6 fruit fly cellular contexts compared by ENCODE assay signal in genomic region chr3L:3785002-3785661, dm6.
TF ChIP-seq lines count a peak whose summit lies in the region.

No protein-coding gene starts in this region.

- peak; percentile 31 for TF ChIP-seq CTCF in whole organism, embryonic (GFP tag; optimal IDR thresholded peaks at IDR 0.05; lab: Kevin White, UChicago)

TF ChIP-seq in whole organism, 6 proteins besides CTCF, POLR2A, EP300 and RAD21:
- TF ChIP-seq CG8478 (optimal IDR thresholded peaks at IDR 0.05; lab: Kevin White, UChicago) (peak; percentile 44), usp (GFP tag; optimal IDR thresholded peaks at IDR 0.05; lab: Kevin White, UChicago) (no peak), psq (optimal IDR thresholded peaks at IDR 0.05; lab: Kevin White, UChicago) (no peak), Dll (optimal IDR thresholded peaks at IDR 0.05; lab: Kevin White, UChicago) (no peak)

TF ChIP-seq in whole organism, adult, 20 proteins besides CTCF, POLR2A, EP300 and RAD21:
- TF ChIP-seq CG14711 (tag; optimal IDR thresholded peaks at IDR 0.05; lab: Kevin White, UChicago), result peak; percentile 1
- TF ChIP-seq bab1 (GFP tag; optimal IDR thresholded peaks at IDR 0.05; lab: Kevin White, UChicago), result no peak

TF ChIP-seq in whole organism, embryonic, 481 proteins besides CTCF, POLR2A, EP300 and RAD21 (continues in another document):
- peak; percentile 56 for TF ChIP-seq CG17802 (tag; optimal IDR thresholded peaks at IDR 0.05; lab: Kevin White, UChicago)
- peak; percentile 40 for TF ChIP-seq CG10147 (GFP tag; optimal IDR thresholded peaks at IDR 0.05; lab: Kevin White, UChicago)
- TF ChIP-seq CG8765 (GFP tag; IDR thresholded peaks at IDR 0.05; lab: Robert Waterston, UW), result peak; percentile 95
- TF ChIP-seq Hand (GFP tag; optimal IDR thresholded peaks at IDR 0.05; lab: Kevin White, UChicago), result peak; percentile 82
- TF ChIP-seq sens (GFP tag; lab: Kevin White, UChicago), result peak; percentile 100
- peak; percentile 85 for TF ChIP-seq CG15601 (tag; optimal IDR thresholded peaks at IDR 0.05; lab: Kevin White, UChicago)
- TF ChIP-seq kni (GFP tag; optimal IDR thresholded peaks at IDR 0.05; lab: Kevin White, UChicago), result peak; percentile 15
- peak; percentile 88 for TF ChIP-seq CG1024 (GFP tag; IDR thresholded peaks at IDR 0.05; lab: Robert Waterston, UW)
- peak; percentile 99 for TF ChIP-seq Ets65A (GFP tag; lab: Kevin White, UChicago)
- TF ChIP-seq CG17328 (GFP tag; IDR thresholded peaks at IDR 0.05; lab: Robert Waterston, UW), result peak; percentile 97
- TF ChIP-seq CG7271 (tag; optimal IDR thresholded peaks at IDR 0.05; lab: Kevin White, UChicago), result peak; percentile 62
- peak; percentile 66 for TF ChIP-seq CG31388 (GFP tag; optimal IDR thresholded peaks at IDR 0.05; lab: Kevin White, UChicago)
- peak; percentile 93 for TF ChIP-seq CG12659 (GFP tag; optimal IDR thresholded peaks at IDR 0.05; lab: Kevin White, UChicago)
- peak; percentile 98 for TF ChIP-seq Optix (GFP tag; IDR thresholded peaks at IDR 0.05; lab: Robert Waterston, UW)
- peak; percentile 96 for TF ChIP-seq HLH3B (GFP tag; IDR thresholded peaks at IDR 0.05; lab: Robert Waterston, UW)
- TF ChIP-seq shn (GFP tag; optimal IDR thresholded peaks at IDR 0.05; lab: Kevin White, UChicago), result peak; percentile 97
- TF ChIP-seq CG31224 (GFP tag; IDR thresholded peaks at IDR 0.05; lab: Robert Waterston, UW), result peak; percentile 90
- TF ChIP-seq Dll (GFP tag; IDR thresholded peaks at IDR 0.05; lab: Robert Waterston, UW; ENCODE audit: partially characterized antibody), result 0 out of 4 replicates have a peak, but pooled peaks have one; percentile 29
- peak; percentile 82 for TF ChIP-seq kay (GFP tag; optimal IDR thresholded peaks at IDR 0.05; lab: Kevin White, UChicago)
- TF ChIP-seq croc (GFP tag; conservative IDR thresholded peaks at IDR 0.05; lab: Robert Waterston, UW), result peak; percentile 94
- peak; percentile 93 for TF ChIP-seq CG12942 (GFP tag; optimal IDR thresholded peaks at IDR 0.05; lab: Kevin White, UChicago)

TF ChIP-seq in whole organism, prepupa, 60 proteins besides CTCF, POLR2A, EP300 and RAD21 (continues in another document):
- peak; percentile 99 for TF ChIP-seq Hr39 (GFP tag; optimal IDR thresholded peaks at IDR 0.05; lab: Kevin White, UChicago)
- peak; percentile 99 for TF ChIP-seq Ets21C (GFP tag; optimal IDR thresholded peaks at IDR 0.05; lab: Kevin White, UChicago)
- TF ChIP-seq OdsH (GFP tag; optimal IDR thresholded peaks at IDR 0.05; lab: Kevin White, UChicago), result peak; percentile 99
- TF ChIP-seq vri (GFP tag; optimal IDR thresholded peaks at IDR 0.05; lab: Kevin White, UChicago), result peak; percentile 98
- TF ChIP-seq CG16779 (tag; optimal IDR thresholded peaks at IDR 0.05; lab: Kevin White, UChicago), result peak; percentile 96
- peak; percentile 98 for TF ChIP-seq CG11902 (GFP tag; optimal IDR thresholded peaks at IDR 0.05; lab: Kevin White, UChicago)
- peak; percentile 99 for TF ChIP-seq CG1621 (tag; optimal IDR thresholded peaks at IDR 0.05; lab: Kevin White, UChicago)
- peak; percentile 88 to 98 for TF ChIP-seq ss (GFP tag; optimal IDR thresholded peaks at IDR 0.05; lab: Kevin White, UChicago)
- TF ChIP-seq CG15336 (GFP tag; IDR thresholded peaks at IDR 0.05; lab: Robert Waterston, UW), result peak; percentile 99
- TF ChIP-seq CG31627 (GFP tag; optimal IDR thresholded peaks at IDR 0.05; lab: Kevin White, UChicago), result peak; percentile 99
- peak; percentile 99 for TF ChIP-seq Hr4 (GFP tag; optimal IDR thresholded peaks at IDR 0.05; lab: Kevin White, UChicago)
- peak; percentile 99 for TF ChIP-seq Sox14 (GFP tag; optimal IDR thresholded peaks at IDR 0.05; lab: Kevin White, UChicago)
- peak; percentile 83 for TF ChIP-seq Blimp-1 (GFP tag; optimal IDR thresholded peaks at IDR 0.05; lab: Kevin White, UChicago)
- TF ChIP-seq CG8319 (GFP tag; optimal IDR thresholded peaks at IDR 0.05; lab: Kevin White, UChicago), result peak; percentile 99
- TF ChIP-seq net (GFP tag; optimal IDR thresholded peaks at IDR 0.05; lab: Kevin White, UChicago), result peak; percentile 99
- peak; percentile 99 for TF ChIP-seq CG6163 (GFP tag; IDR thresholded peaks at IDR 0.05; lab: Robert Waterston, UW)
- peak; percentile 100 for TF ChIP-seq Eip78C (GFP tag; lab: Kevin White, UChicago)
- peak; percentile 99 for TF ChIP-seq lz (GFP tag; optimal IDR thresholded peaks at IDR 0.05; lab: Kevin White, UChicago)
- peak; percentile 98 for TF ChIP-seq CG7368 (GFP tag; optimal IDR thresholded peaks at IDR 0.05; lab: Kevin White, UChicago)
- TF ChIP-seq CG34406 (GFP tag; optimal IDR thresholded peaks at IDR 0.05; lab: Kevin White, UChicago), result peak; percentile 99
- TF ChIP-seq Met (GFP tag; optimal IDR thresholded peaks at IDR 0.05; lab: Kevin White, UChicago), result peak; percentile 99
- TF ChIP-seq CG3032 (tag; optimal IDR thresholded peaks at IDR 0.05; lab: Kevin White, UChicago), result peak; percentile 93

TF ChIP-seq in whole organism, pupa, 21 proteins besides CTCF, POLR2A, EP300 and RAD21:
- TF ChIP-seq Ets98B (GFP tag; IDR thresholded peaks at IDR 0.05; lab: Robert Waterston, UW) (peak; percentile 99), CG14655 (GFP tag; optimal IDR thresholded peaks at IDR 0.05; lab: Kevin White, UChicago) (peak; percentile 93), CG17806 (tag; optimal IDR thresholded peaks at IDR 0.05; lab: Kevin White, UChicago) (peak; percentile 95), Pif1A (GFP tag; optimal IDR thresholded peaks at IDR 0.05; lab: Kevin White, UChicago) (peak; percentile 99), CG13204 (GFP tag; optimal IDR thresholded peaks at IDR 0.05; lab: Kevin White, UChicago) (peak; percentile 94), CG12605 (GFP tag; IDR thresholded peaks at IDR 0.05; lab: Robert Waterston, UW) (peak; percentile 97), CG32121 (GFP tag; IDR thresholded peaks at IDR 0.05; lab: Robert Waterston, UW) (peak; percentile 99), fd96Ca (GFP tag; IDR thresholded peaks at IDR 0.05; lab: Robert Waterston, UW) (peak; percentile 99), D1 (tag; optimal IDR thresholded peaks at IDR 0.05; lab: Kevin White, UChicago) (peak; percentile 74), gl (tag; optimal IDR thresholded peaks at IDR 0.05; lab: Kevin White, UChicago) (peak; percentile 92), Snoo (tag; optimal IDR thresholded peaks at IDR 0.05; lab: Kevin White, UChicago) (peak; percentile 97), rn (GFP tag; IDR thresholded peaks at IDR 0.05; lab: Robert Waterston, UW) (peak; percentile 98), CG8159 (tag; optimal IDR thresholded peaks at IDR 0.05; lab: Kevin White, UChicago) (peak; percentile 95), Pif1B (GFP tag; optimal IDR thresholded peaks at IDR 0.05; lab: Kevin White, UChicago) (peak; percentile 99), EcR (GFP tag; optimal IDR thresholded peaks at IDR 0.05; lab: Kevin White, UChicago) (peak; percentile 70), CG15710 (tag; optimal IDR thresholded peaks at IDR 0.05; lab: Kevin White, UChicago) (peak; percentile 97), CG4496 (GFP tag; IDR thresholded peaks at IDR 0.05; lab: Robert Waterston, UW) (peak; percentile 99), CG10348 (GFP tag; IDR thresholded peaks at IDR 0.05; lab: Robert Waterston, UW) (peak; percentile 98), CG34367 (tag; optimal IDR thresholded peaks at IDR 0.05; lab: Kevin White, UChicago) (peak; percentile 98), CG8301 (tag; optimal IDR thresholded peaks at IDR 0.05; lab: Kevin White, UChicago) (peak; percentile 94), CG9948 (tag; optimal IDR thresholded peaks at IDR 0.05; lab: Kevin White, UChicago) (peak; percentile 96)

TF ChIP-seq in whole organism, wandering third instar larva, 38 proteins besides CTCF, POLR2A, EP300 and RAD21 (continues in another document):
- TF ChIP-seq GATAd (GFP tag; optimal IDR thresholded peaks at IDR 0.05; lab: Kevin White, UChicago) (peak; percentile 81), Jra (GFP tag; optimal IDR thresholded peaks at IDR 0.05; lab: Kevin White, UChicago) (peak; percentile 90), dl (GFP tag; optimal IDR thresholded peaks at IDR 0.05; lab: Kevin White, UChicago; ENCODE audit: insufficient read depth in 1 of 2, partially characterized antibody in 2 of 2) (no peak), pan (optimal IDR thresholded peaks at IDR 0.05; lab: Kevin White, UChicago) (no peak), Hr78 (GFP tag; optimal IDR thresholded peaks at IDR 0.05; lab: Kevin White, UChicago) (no peak), CG9705 (GFP tag; optimal IDR thresholded peaks at IDR 0.05; lab: Kevin White, UChicago) (peak; percentile 46), rgr (GFP tag; optimal IDR thresholded peaks at IDR 0.05; lab: Kevin White, UChicago) (peak; percentile 99), Rel (GFP tag; optimal IDR thresholded peaks at IDR 0.05; lab: Kevin White, UChicago) (peak; percentile 96), Rel (tag; optimal IDR thresholded peaks at IDR 0.05; lab: Kevin White, UChicago) (no peak), Myc (optimal IDR thresholded peaks at IDR 0.05; lab: Kevin White, UChicago) (no peak), Sp1 (GFP tag; optimal IDR thresholded peaks at IDR 0.05; lab: Kevin White, UChicago) (peak; percentile 94), Hr83 (GFP tag; optimal IDR thresholded peaks at IDR 0.05; lab: Kevin White, UChicago; ENCODE audit: poor library complexity, severe bottlenecking) (peak; percentile 74), Dif (GFP tag; optimal IDR thresholded peaks at IDR 0.05; lab: Kevin White, UChicago; ENCODE audit: partially characterized antibody) (no peak), Abd-B (GFP tag; optimal IDR thresholded peaks at IDR 0.05; lab: Kevin White, UChicago) (no peak), HLH106 (tag; optimal IDR thresholded peaks at IDR 0.05; lab: Kevin White, UChicago) (peak; percentile 91), lola (GFP tag; optimal IDR thresholded peaks at IDR 0.05; lab: Kevin White, UChicago) (no peak), ey (GFP tag; optimal IDR thresholded peaks at IDR 0.05; lab: Kevin White, UChicago) (peak; percentile 99), CrebA (GFP tag; optimal IDR thresholded peaks at IDR 0.05; lab: Kevin White, UChicago; ENCODE audit: borderline replicate concordance) (peak; percentile 92), foxo (GFP tag; optimal IDR thresholded peaks at IDR 0.05; lab: Kevin White, UChicago) (peak; percentile 90 to 99), Hnf4 (GFP tag; optimal IDR thresholded peaks at IDR 0.05; lab: Kevin White, UChicago) (peak; percentile 98), fru (GFP tag; optimal IDR thresholded peaks at IDR 0.05; lab: Kevin White, UChicago) (peak; percentile 99), brk (GFP tag; optimal IDR thresholded peaks at IDR 0.05; lab: Kevin White, UChicago) (peak; percentile 89), jim (GFP tag; optimal IDR thresholded peaks at IDR 0.05; lab: Kevin White, UChicago) (no peak), usp (GFP tag; optimal IDR thresholded peaks at IDR 0.05; lab: Kevin White, UChicago) (no peak), tai (GFP tag; optimal IDR thresholded peaks at IDR 0.05; lab: Kevin White, UChicago) (peak; percentile 92), N (GFP tag; optimal IDR thresholded peaks at IDR 0.05; lab: Kevin White, UChicago) (no peak), OdsH (GFP tag; optimal IDR thresholded peaks at IDR 0.05; lab: Kevin White, UChicago) (peak; percentile 98), h (GFP tag; optimal IDR thresholded peaks at IDR 0.05; lab: Kevin White, UChicago) (peak; percentile 99), dsf (GFP tag; optimal IDR thresholded peaks at IDR 0.05; lab: Kevin White, UChicago; ENCODE audit: borderline replicate concordance) (peak; percentile 87)
